Worm (Caenorhabditis elegans) whole organism, L4 larva: ENCODE data around the gene snu-13.

Experiments
- aha-1 ChIP-seq: fragments of 150-350 bp; peaks from one replicate; lab custom pipeline; 2014; ENCODE audit warnings: missing biosample characterization, missing genetic modification characterization
- arid-1 ChIP-seq: fragments of 200-800 bp; sonication (Bioruptor generic); conservative IDR thresholded peaks from 2 replicates; pipeline ENCODE4 v1.3.6; 2022; ENCODE audit warnings: missing genetic modification reagents, missing genetic modification characterization, missing compliant biosample characterization
- dpl-1 ChIP-seq: fragments of 150-350 bp; optimal IDR thresholded peaks from 2 replicates; lab custom pipeline; 2014; ENCODE audit warnings: missing biosample characterization, missing genetic modification reagents, missing genetic modification characterization
- fkh-10 ChIP-seq: fragments of 150-350 bp; optimal IDR thresholded peaks from 2 replicates; lab custom pipeline; 2014; ENCODE audit warnings: missing biosample characterization, missing genetic modification reagents, missing genetic modification characterization
- lin-39 ChIP-seq: fragments of 150-350 bp; optimal IDR thresholded peaks from 2 replicates; lab custom pipeline; 2014; ENCODE audit warnings: missing biosample characterization, missing genetic modification reagents, missing genetic modification characterization
- lir-3 ChIP-seq: sonication (generic microtip); optimal IDR thresholded peaks from 2 replicates; lab custom pipeline; 2016; ENCODE audit warnings: mild to moderate bottlenecking, missing genetic modification characterization, missing compliant biosample characterization
- lsy-2 ChIP-seq, 2 experiments: fragments of 150-350 bp in 1 of 2; sonication (generic microtip) in 1 of 2; optimal IDR thresholded peaks; 2 replicates each; lab custom pipeline; 2014 to 2017; ENCODE audit warnings: missing biosample characterization in 2 of 2, missing genetic modification characterization in 2 of 2
- nhr-111 ChIP-seq: fragments of 200-800 bp; sonication (Bioruptor generic); optimal IDR thresholded peaks from 2 replicates; lab custom pipeline; 2018; ENCODE audit warnings: mild to moderate bottlenecking, missing genetic modification characterization, missing compliant biosample characterization
- nhr-237 ChIP-seq: sonication (generic microtip); optimal IDR thresholded peaks from 2 replicates; lab custom pipeline; 2017; ENCODE audit warnings: missing biosample characterization, missing genetic modification characterization
- nhr-25 ChIP-seq: sonication (generic microtip); optimal IDR thresholded peaks from 2 replicates; lab custom pipeline; 2017; ENCODE audit warnings: missing genetic modification characterization, mild to moderate bottlenecking, missing compliant biosample characterization, antibody characterized with exemption, moderate library complexity, borderline replicate concordance; ENCODE audit not compliant: insufficient read depth
- nhr-28 ChIP-seq: fragments of 150-350 bp; optimal IDR thresholded peaks from 2 replicates; lab custom pipeline; 2014; ENCODE audit warnings: missing biosample characterization, missing genetic modification characterization
- set-16 ChIP-seq: fragments of 200-800 bp; sonication (Bioruptor generic); IDR thresholded peaks from 2 replicates; pipeline ENCODE4 v1.3.6; 2022; ENCODE audit warnings: missing genetic modification reagents, missing genetic modification characterization, missing compliant biosample characterization
- unc-62 ChIP-seq, 3 experiments: fragments of 150-350 bp in 1 of 3; sonication (generic microtip); optimal IDR thresholded peaks in 2 of 3; peaks in 1 of 3; 1 replicate in 1 of 3; 2 replicates in 2 of 3; lab custom pipeline; 2014 to 2017; ENCODE audit warnings: missing biosample characterization in 3 of 3, missing genetic modification characterization in 3 of 3, missing genetic modification reagents in 3 of 3, missing genotype in 1 of 3

- TF ChIP-seq dpl-1 (GFP tag; lab: Kevin White, UChicago) (no peak), lsy-2 (tag; optimal IDR thresholded peaks at IDR 0.05; lab: Kevin White, UChicago) (no peak), fkh-10 (no peak), aha-1 (no peak), lir-3 (tag; lab: Kevin White, UChicago) (no peak), arid-1 (GFP tag; lab: Robert Waterston, UW) (no peak), lin-39 (no peak), unc-62 (GFP tag; optimal IDR thresholded peaks at IDR 0.05 in 1 of 2; lab: Kevin White, UChicago) (no peak), unc-62 (tag; optimal IDR thresholded peaks at IDR 0.05; lab: Kevin White, UChicago) (no peak), nhr-237 (tag; lab: Kevin White, UChicago) (no peak), set-16 (GFP tag; lab: Robert Waterston, UW) (no peak), nhr-25 (tag; lab: Kevin White, UChicago) (no peak), nhr-111 (GFP tag; lab: Kevin White, UChicago) (no peak), nhr-28 (no peak)
These were observed 2.5 kb upstream of the snu-13 start, which contains the start of gene marc-2 for ce11 chrII:10660892-10661291.
